Worm (Caenorhabditis elegans) whole organism, midembryonic: ENCODE data around the gene cec-3.

Experiments used
- T22C8.4 ChIP-seq: fragments of 200-800 bp; sonication (Bioruptor generic); IDR thresholded peaks from 2 replicates; pipeline ENCODE4 v1.3.6; 2022; ENCODE audit warnings: missing genetic modification characterization, missing compliant biosample characterization
- cog-1 ChIP-seq: sonication (generic microtip); optimal IDR thresholded peaks from 2 replicates; lab custom pipeline; 2016; ENCODE audit warnings: missing genetic modification characterization, missing compliant biosample characterization
- flt-1 ChIP-seq: fragments of 200-800 bp; sonication (Bioruptor generic); IDR thresholded peaks from 2 replicates; pipeline ENCODE4 v1.3.6; 2022; ENCODE audit warnings: missing genetic modification characterization, missing compliant biosample characterization
- klf-2 ChIP-seq: fragments of 200-800 bp; sonication (Bioruptor generic); conservative IDR thresholded peaks from 2 replicates; pipeline ENCODE4 v1.3.6; 2022; ENCODE audit warnings: missing genetic modification reagents, missing genetic modification characterization, missing compliant biosample characterization
- med-1 ChIP-seq: sonication (generic microtip); optimal IDR thresholded peaks from 2 replicates; lab custom pipeline; 2017; ENCODE audit warnings: missing genetic modification characterization, mild to moderate bottlenecking, missing compliant biosample characterization, antibody characterized with exemption, missing genetic modification reagents; ENCODE audit not compliant: insufficient read depth
- ref-1 ChIP-seq: fragments of 200-800 bp; sonication (Bioruptor generic); conservative IDR thresholded peaks from 2 replicates; pipeline ENCODE4 v1.3.6; 2022; ENCODE audit warnings: missing genetic modification reagents, missing genetic modification characterization, missing compliant biosample characterization
- tab-1 ChIP-seq: fragments of 200-800 bp; sonication (Bioruptor generic); IDR thresholded peaks from 2 replicates; pipeline ENCODE4 v1.3.6; 2022; ENCODE audit warnings: missing genetic modification characterization, missing compliant biosample characterization
- ztf-29 ChIP-seq: fragments of 200-800 bp; sonication (Bioruptor generic); IDR thresholded peaks from 2 replicates; pipeline ENCODE4 v1.3.6; 2022; ENCODE audit warnings: missing genetic modification reagents, missing genetic modification characterization, missing compliant biosample characterization

ce11 chrII:7822454-7822853 is 34.9 kb downstream of the cec-3 start, which contains the start of gene irld-47:
- TF ChIP-seq ztf-29, result no peak
- no peak for TF ChIP-seq klf-2 (GFP tag; lab: Robert Waterston, UW)
- TF ChIP-seq tab-1 (GFP tag; lab: Robert Waterston, UW), result no peak
- TF ChIP-seq T22C8.4 (GFP tag; lab: Robert Waterston, UW), result no peak
- TF ChIP-seq med-1, result no peak
- no peak for TF ChIP-seq ref-1
- no peak for TF ChIP-seq flt-1 (GFP tag; lab: Robert Waterston, UW)
- TF ChIP-seq cog-1, result no peak
